Worm (Caenorhabditis elegans) whole organism, young adult: ENCODE measurements around the gene plk-1.

Experiments
- C06A6.2 ChIP-seq: fragments of 200-800 bp; sonication (Bioruptor generic); conservative IDR thresholded peaks from 2 replicates; pipeline ENCODE4 v1.3.6; 2022; ENCODE audit warnings: missing genetic modification characterization, missing compliant biosample characterization
- F22D6.2 ChIP-seq: sonication (generic microtip); optimal IDR thresholded peaks from 2 replicates; lab custom pipeline; 2016; ENCODE audit warnings: mild to moderate bottlenecking, missing genetic modification characterization, missing compliant biosample characterization
- F37B4.10 ChIP-seq: fragments of 200-800 bp; sonication (Bioruptor generic); IDR thresholded peaks from 2 replicates; pipeline ENCODE4 v1.3.6; 2022; ENCODE audit warnings: missing genetic modification characterization, missing compliant biosample characterization
- F49E8.2 ChIP-seq: sonication (generic microtip); optimal IDR thresholded peaks from 3 replicates; lab custom pipeline; 2017; ENCODE audit warnings: missing genetic modification characterization, mild to moderate bottlenecking, missing compliant biosample characterization, antibody characterized with exemption, moderate library complexity; ENCODE audit not compliant: insufficient read depth
- F55B11.4 ChIP-seq: sonication (generic microtip); optimal IDR thresholded peaks from 2 replicates; lab custom pipeline; 2016; ENCODE audit warnings: missing compliant biosample characterization, missing genetic modification characterization, borderline replicate concordance; ENCODE audit not compliant: insufficient read depth
- K12H6.12 ChIP-seq: fragments of 200-800 bp; sonication (Bioruptor generic); optimal IDR thresholded peaks from 2 replicates; lab custom pipeline; 2018; ENCODE audit warnings: mild to moderate bottlenecking, missing genetic modification characterization, missing compliant biosample characterization
- T26A5.8 ChIP-seq: sonication (generic microtip); optimal IDR thresholded peaks from 2 replicates; lab custom pipeline; 2016; ENCODE audit warnings: missing genetic modification characterization, missing compliant biosample characterization
- Y53G8AR.9 ChIP-seq: fragments of 200-800 bp; sonication (Bioruptor generic); conservative IDR thresholded peaks from 2 replicates; pipeline ENCODE4 v1.3.6; 2022; ENCODE audit warnings: missing genetic modification reagents, missing genetic modification characterization, missing compliant biosample characterization
- ZK185.1 ChIP-seq: sonication (generic microtip); optimal IDR thresholded peaks from 2 replicates; lab custom pipeline; 2016; ENCODE audit warnings: mild to moderate bottlenecking, missing genetic modification characterization, missing compliant biosample characterization; ENCODE audit not compliant: poor library complexity, severe bottlenecking
- bed-1 ChIP-seq: fragments of 200-800 bp; sonication (Bioruptor generic); IDR thresholded peaks from 2 replicates; pipeline ENCODE4 v1.3.6; 2022; ENCODE audit warnings: missing genetic modification reagents, missing genetic modification characterization, missing compliant biosample characterization
- ceh-27 ChIP-seq: fragments of 200-800 bp; sonication (Bioruptor generic); optimal IDR thresholded peaks from 2 replicates; lab custom pipeline; 2018; ENCODE audit warnings: mild to moderate bottlenecking, missing genetic modification characterization, moderate library complexity, missing compliant biosample characterization
- ceh-79 ChIP-seq: sonication (generic microtip); optimal IDR thresholded peaks from 2 replicates; lab custom pipeline; 2017; ENCODE audit warnings: mild to moderate bottlenecking, missing genetic modification characterization, missing compliant biosample characterization
- egrh-3 ChIP-seq: fragments of 200-800 bp; sonication (Bioruptor generic); IDR thresholded peaks from 2 replicates; pipeline ENCODE4 v1.3.6; 2022; ENCODE audit warnings: missing genetic modification reagents, missing genetic modification characterization, missing compliant biosample characterization
- ekl-4 ChIP-seq: fragments of 200-800 bp; sonication (Bioruptor generic); IDR thresholded peaks from 2 replicates; pipeline ENCODE4 v1.3.6; 2022; ENCODE audit warnings: missing genetic modification reagents, missing genetic modification characterization, missing compliant biosample characterization
- fkh-3 ChIP-seq: sonication (generic microtip); optimal IDR thresholded peaks from 2 replicates; lab custom pipeline; 2016; ENCODE audit warnings: mild to moderate bottlenecking, missing genetic modification characterization, missing compliant biosample characterization
- hlh-12 ChIP-seq: sonication (generic microtip); optimal IDR thresholded peaks from 2 replicates; lab custom pipeline; 2016; ENCODE audit warnings: missing genetic modification characterization, missing compliant biosample characterization
- hmg-20 ChIP-seq: fragments of 200-800 bp; sonication (Bioruptor generic); IDR thresholded peaks from 2 replicates; pipeline ENCODE4 v1.3.6; 2022; ENCODE audit warnings: missing genetic modification reagents, missing genetic modification characterization, missing compliant biosample characterization
- hrde-1 ChIP-seq: sonication (generic microtip); optimal IDR thresholded peaks from 2 replicates; lab custom pipeline; 2016; ENCODE audit warnings: missing genetic modification characterization, mild to moderate bottlenecking, missing compliant biosample characterization, moderate library complexity, missing genotype, missing genetic modification reagents, borderline replicate concordance
- hsf-1 ChIP-seq: fragments of 200-800 bp; sonication (Bioruptor generic); IDR thresholded peaks from 2 replicates; pipeline ENCODE4 v1.3.6; 2022; ENCODE audit warnings: missing genetic modification reagents, missing genetic modification characterization, missing compliant biosample characterization
- lin-40 ChIP-seq: sonication (generic microtip); optimal IDR thresholded peaks from 2 replicates; lab custom pipeline; 2016; ENCODE audit warnings: missing genetic modification characterization, mild to moderate bottlenecking, missing compliant biosample characterization, missing genotype, missing genetic modification reagents
- mes-4 ChIP-seq: sonication (generic microtip); optimal IDR thresholded peaks from 2 replicates; lab custom pipeline; 2016; ENCODE audit warnings: missing genotype, missing genetic modification characterization, missing compliant biosample characterization
- nfya-2 ChIP-seq: fragments of 200-800 bp; sonication (Bioruptor generic); IDR thresholded peaks from 2 replicates; pipeline ENCODE4 v1.3.6; 2022; ENCODE audit warnings: missing genetic modification reagents, missing genetic modification characterization, missing compliant biosample characterization
- nhr-179 ChIP-seq: sonication (generic microtip); optimal IDR thresholded peaks from 2 replicates; lab custom pipeline; 2016; ENCODE audit warnings: mild to moderate bottlenecking, missing genetic modification characterization, missing compliant biosample characterization
- nhr-90 ChIP-seq: sonication (generic microtip); optimal IDR thresholded peaks from 2 replicates; lab custom pipeline; 2016; ENCODE audit warnings: missing genotype, mild to moderate bottlenecking, missing genetic modification characterization, missing compliant biosample characterization
- rec-8 ChIP-seq, 2 experiments: sonication (generic microtip); optimal IDR thresholded peaks; 2 replicates each; lab custom pipeline; 2016; ENCODE audit warnings: mild to moderate bottlenecking in 2 of 2, missing genetic modification characterization in 2 of 2, missing genetic modification reagents in 2 of 2, missing genotype in 2 of 2, missing biosample characterization in 1 of 2, missing compliant biosample characterization in 1 of 2, moderate library complexity in 1 of 2
- repo-1 ChIP-seq: sonication (generic microtip); optimal IDR thresholded peaks from 2 replicates; lab custom pipeline; 2017; ENCODE audit warnings: mild to moderate bottlenecking, missing genetic modification characterization, missing compliant biosample characterization
- rpc-1 ChIP-seq, 2 experiments: fragments of 150-350 bp in 1 of 2; sonication (generic microtip) in 1 of 2; optimal IDR thresholded peaks; 2 replicates each; lab custom pipeline; 2014 to 2018; ENCODE audit warnings: missing biosample characterization in 1 of 2, missing genetic modification characterization in 1 of 2, missing genetic modification reagents in 1 of 2, missing genotype in 1 of 2
- snpc-3.4 ChIP-seq: sonication (generic microtip); optimal IDR thresholded peaks from 2 replicates; lab custom pipeline; 2017; ENCODE audit warnings: missing genetic modification characterization, mild to moderate bottlenecking, missing compliant biosample characterization, antibody characterized with exemption, moderate library complexity, missing genotype, missing genetic modification reagents
- tbp1 ChIP-seq: fragments of 200-800 bp; sonication (Bioruptor generic); optimal IDR thresholded peaks from 2 replicates; lab custom pipeline; 2018; ENCODE audit warnings: mild to moderate bottlenecking, missing genetic modification characterization, missing compliant biosample characterization
- tbx-9 ChIP-seq: sonication (generic microtip); optimal IDR thresholded peaks from 2 replicates; lab custom pipeline; 2016; ENCODE audit warnings: borderline replicate concordance, missing genetic modification characterization, inconsistent platforms, missing compliant biosample characterization
- tlf-1 ChIP-seq: fragments of 200-800 bp; sonication (Bioruptor generic); optimal IDR thresholded peaks from 2 replicates; lab custom pipeline; 2018; ENCODE audit warnings: mild to moderate bottlenecking, missing genetic modification characterization, missing compliant biosample characterization
- zfh-2 ChIP-seq: fragments of 200-800 bp; sonication (Bioruptor generic); conservative IDR thresholded peaks from 2 replicates; pipeline ENCODE4 v1.3.6; 2022; ENCODE audit warnings: missing genetic modification reagents, missing genetic modification characterization, missing compliant biosample characterization
- ztf-28 ChIP-seq: fragments of 200-800 bp; sonication (Bioruptor generic); IDR thresholded peaks from 2 replicates; pipeline ENCODE4 v1.3.6; 2022; ENCODE audit warnings: missing genetic modification reagents, missing genetic modification characterization, missing compliant biosample characterization

The plk-1 gene

ce11 chrIII:8061114-8061513 lies 40.0 kb upstream of the plk-1 start:
- TF ChIP-seq C06A6.2 = no peak
- TF ChIP-seq fkh-3 (tag; lab: Kevin White, UChicago) = no peak
- no peak for TF ChIP-seq rpc-1 (optimal IDR thresholded peaks at IDR 0.05; lab: Kevin White, UChicago)
- no peak for TF ChIP-seq rpc-1 (tag; optimal IDR thresholded peaks at IDR 0.05; lab: Kevin White, UChicago)

- TF ChIP-seq ZK185.1 (no peak), hrde-1 (tag; lab: Kevin White, UChicago) (no peak), F55B11.4 (tag; lab: Kevin White, UChicago) (no peak), ztf-28 (GFP tag; lab: Robert Waterston, UW) (0 out of 2 replicates have a peak, but pooled peaks have one; percentile 8), F22D6.2 (tag; lab: Kevin White, UChicago) (no peak), F37B4.10 (GFP tag; lab: Robert Waterston, UW) (no peak), zfh-2 (no peak), repo-1 (tag; lab: Kevin White, UChicago) (no peak)
These were observed 37.5 kb upstream of the plk-1 start for ce11 chrIII:8063659-8064058.

- TF ChIP-seq hsf-1 (GFP tag; lab: Robert Waterston, UW) (no peak), egrh-3 (GFP tag; lab: Robert Waterston, UW) (no peak), rec-8 (tag; optimal IDR thresholded peaks at IDR 0.05; lab: Kevin White, UChicago) (no peak), nhr-90 (tag; lab: Kevin White, UChicago) (no peak), ekl-4 (no peak), T26A5.8 (tag; lab: Kevin White, UChicago) (no peak), K12H6.12 (tag; lab: Kevin White, UChicago) (no peak), mes-4 (tag; lab: Kevin White, UChicago) (no peak), F22D6.2 (tag; lab: Kevin White, UChicago) (no peak), F49E8.2 (tag; lab: Kevin White, UChicago) (no peak), nhr-179 (no peak), hlh-12 (no peak), Y53G8AR.9 (no peak), snpc-3.4 (no peak), tbx-9 (tag; lab: Kevin White, UChicago) (no peak), tlf-1 (no peak), lin-40 (no peak), nfya-2 (GFP tag; lab: Robert Waterston, UW) (no peak), hrde-1 (tag; lab: Kevin White, UChicago) (no peak)
These were observed 36.0 kb upstream of the plk-1 start for ce11 chrIII:8065101-8065500.

ce11 chrIII:8066989-8067388 lies 34.2 kb upstream of the plk-1 start, which contains the start of gene pros-1:
pros-1 (plus strand) TSS chrIII:8067289.
- TF ChIP-seq hmg-20 (GFP tag; lab: Robert Waterston, UW) = no peak
- TF ChIP-seq ceh-79 (tag; lab: Kevin White, UChicago) = no peak
- no peak for TF ChIP-seq K12H6.12 (tag; lab: Kevin White, UChicago)
- no peak for TF ChIP-seq F55B11.4 (tag; lab: Kevin White, UChicago)
- no peak for TF ChIP-seq tbp1 (GFP tag; lab: Kevin White, UChicago)
- TF ChIP-seq F37B4.10 (GFP tag; lab: Robert Waterston, UW) = no peak
- no peak for TF ChIP-seq hrde-1 (tag; lab: Kevin White, UChicago)
- TF ChIP-seq ztf-28 (GFP tag; lab: Robert Waterston, UW) = no peak
- no peak for TF ChIP-seq ceh-27
- no peak for TF ChIP-seq bed-1 (GFP tag; lab: Robert Waterston, UW)
